Fruit fly (Drosophila melanogaster): Measurements from ENCODE around the gene CG5653.

- TF ChIP-seq CG32121 (GFP tag; IDR thresholded peaks at IDR 0.05) (no peak), Pif1A (GFP tag; optimal IDR thresholded peaks at IDR 0.05) (no peak), EcR (GFP tag; optimal IDR thresholded peaks at IDR 0.05) (no peak), rn (GFP tag; IDR thresholded peaks at IDR 0.05) (no peak), CG12605 (GFP tag; IDR thresholded peaks at IDR 0.05) (no peak)
These were observed 14.7 kb downstream of the CG5653 start for dm6 chr3L:8951507-8951906.
